Fruit fly (Drosophila melanogaster) whole organism, prepupa: ENCODE data around the gene CG18744.

ENCODE experiments used
- Blimp-1 ChIP-seq: fragments of 200-800 bp; sonication (Bioruptor generic); optimal IDR thresholded peaks from 3 replicates; lab custom pipeline; 2017; ENCODE audit warnings: missing biosample characterization, missing genetic modification characterization, mild to moderate bottlenecking, moderate library complexity, missing genetic modification reagents
- CG10631 ChIP-seq: fragments of 200-800 bp; sonication (Bioruptor generic); optimal IDR thresholded peaks from 2 replicates; lab custom pipeline; 2016; ENCODE audit warnings: missing biosample characterization, missing genetic modification characterization
- CG10669 ChIP-seq: fragments of 200-800 bp; sonication (Bioruptor generic); optimal IDR thresholded peaks from 3 replicates; lab custom pipeline; 2018; ENCODE audit warnings: missing biosample characterization, mild to moderate bottlenecking, missing genetic modification characterization, moderate library complexity
- CG11294 ChIP-seq: fragments of 200-800 bp; sonication (Bioruptor generic); IDR thresholded peaks from 2 replicates; pipeline ENCODE4 v1.3.6; 2022; ENCODE audit warnings: missing biosample characterization, missing genetic modification characterization
- CG11762 ChIP-seq: fragments of 200-800 bp; sonication (Bioruptor generic); optimal IDR thresholded peaks from 3 replicates; lab custom pipeline; 2016; ENCODE audit warnings: missing biosample characterization, missing genetic modification characterization; ENCODE audit not compliant: insufficient read depth
- CG1621 ChIP-seq: fragments of 200-800 bp; sonication (Bioruptor generic); optimal IDR thresholded peaks from 3 replicates; lab custom pipeline; 2018; ENCODE audit warnings: missing biosample characterization, mild to moderate bottlenecking, missing genetic modification characterization
- CG16779 ChIP-seq: fragments of 200-800 bp; sonication (Bioruptor generic); optimal IDR thresholded peaks from 3 replicates; lab custom pipeline; 2017; ENCODE audit warnings: missing biosample characterization, mild to moderate bottlenecking, missing genetic modification characterization
- CG3032 ChIP-seq: fragments of 200-800 bp; optimal IDR thresholded peaks from 2 replicates; lab custom pipeline; 2019; ENCODE audit warnings: missing biosample characterization, mild to moderate bottlenecking, missing genetic modification characterization, moderate library complexity
- CG34406 ChIP-seq: fragments of 200-800 bp; sonication (Bioruptor generic); optimal IDR thresholded peaks from 3 replicates; lab custom pipeline; 2016; ENCODE audit warnings: missing biosample characterization, missing genetic modification characterization
- CG3919 ChIP-seq: fragments of 200-800 bp; sonication (Bioruptor generic); optimal IDR thresholded peaks from 3 replicates; lab custom pipeline; 2016; ENCODE audit warnings: missing biosample characterization, missing genetic modification characterization
- CG6163 ChIP-seq: fragments of 200-800 bp; sonication (Bioruptor generic); IDR thresholded peaks from 3 replicates; pipeline ENCODE4 v1.3.6; 2022; ENCODE audit warnings: missing biosample characterization, missing genetic modification characterization
- CG6276 ChIP-seq: fragments of 200-800 bp; sonication (Bioruptor generic); optimal IDR thresholded peaks from 2 replicates; lab custom pipeline; 2017; ENCODE audit warnings: missing biosample characterization, mild to moderate bottlenecking, missing genetic modification characterization
- CG6792 ChIP-seq: fragments of 200-800 bp; sonication (Bioruptor generic); optimal IDR thresholded peaks from 3 replicates; lab custom pipeline; 2016; ENCODE audit warnings: missing biosample characterization, missing genetic modification characterization
- CG6808 ChIP-seq: fragments of 200-800 bp; sonication (Bioruptor generic); optimal IDR thresholded peaks from 3 replicates; lab custom pipeline; 2017; ENCODE audit warnings: missing biosample characterization, missing genetic modification characterization, mild to moderate bottlenecking, moderate library complexity, missing genetic modification reagents
- CG6854 ChIP-seq: fragments of 200-800 bp; sonication (Bioruptor generic); optimal IDR thresholded peaks from 2 replicates; lab custom pipeline; 2017; ENCODE audit warnings: missing biosample characterization, mild to moderate bottlenecking, missing genetic modification characterization
- CG7368 ChIP-seq: fragments of 200-800 bp; sonication (Bioruptor generic); optimal IDR thresholded peaks from 3 replicates; lab custom pipeline; 2016; ENCODE audit warnings: missing biosample characterization, missing genetic modification characterization
- CG8119 ChIP-seq: fragments of 200-800 bp; sonication (Bioruptor generic); IDR thresholded peaks from 3 replicates; pipeline ENCODE4 v1.3.6; 2022; ENCODE audit warnings: missing biosample characterization, missing genetic modification characterization
- CG8319 ChIP-seq: fragments of 200-800 bp; sonication (Bioruptor generic); optimal IDR thresholded peaks from 3 replicates; lab custom pipeline; 2016; ENCODE audit warnings: missing biosample characterization, missing genetic modification characterization
- CG8632 ChIP-seq: fragments of 200-800 bp; sonication (Bioruptor generic); optimal IDR thresholded peaks from 3 replicates; lab custom pipeline; 2016; ENCODE audit warnings: missing biosample characterization, missing genetic modification characterization
- CG9139 ChIP-seq: fragments of 200-800 bp; sonication (Bioruptor generic); optimal IDR thresholded peaks from 3 replicates; lab custom pipeline; 2017; ENCODE audit warnings: missing biosample characterization, mild to moderate bottlenecking, missing genetic modification characterization
- Eip75B ChIP-seq: fragments of 200-800 bp; sonication (Bioruptor generic); optimal IDR thresholded peaks from 3 replicates; lab custom pipeline; 2016; ENCODE audit warnings: missing biosample characterization, missing genetic modification characterization
- Eip78C ChIP-seq: fragments of 200-800 bp; sonication (Bioruptor generic); peaks from one replicate; lab custom pipeline; 2016; ENCODE audit warnings: missing biosample characterization, missing genetic modification characterization
- Eip93F ChIP-seq: fragments of 200-800 bp; sonication (Bioruptor generic); optimal IDR thresholded peaks from 2 replicates; lab custom pipeline; 2016; ENCODE audit warnings: missing biosample characterization, mild to moderate bottlenecking, missing genetic modification characterization
- Ets21C ChIP-seq: fragments of 200-800 bp; sonication (Bioruptor generic); optimal IDR thresholded peaks from 3 replicates; lab custom pipeline; 2016; ENCODE audit warnings: missing biosample characterization, missing genetic modification characterization
- Ets96B ChIP-seq: fragments of 200-800 bp; optimal IDR thresholded peaks from 2 replicates; lab custom pipeline; 2019; ENCODE audit warnings: missing biosample characterization, mild to moderate bottlenecking, missing genetic modification characterization, moderate library complexity
- Hr38 ChIP-seq: sonication (Bioruptor generic); optimal IDR thresholded peaks from 2 replicates; lab custom pipeline; 2016; ENCODE audit warnings: missing biosample characterization, missing genetic modification characterization
- Hr4 ChIP-seq: fragments of 200-800 bp; sonication (Bioruptor generic); optimal IDR thresholded peaks from 3 replicates; lab custom pipeline; 2016; ENCODE audit warnings: missing biosample characterization, missing genetic modification characterization
- Lpt ChIP-seq: fragments of 200-800 bp; sonication (Bioruptor generic); optimal IDR thresholded peaks from 3 replicates; lab custom pipeline; 2016; ENCODE audit warnings: missing biosample characterization, missing genetic modification characterization
- Met ChIP-seq: fragments of 200-800 bp; sonication (Bioruptor generic); optimal IDR thresholded peaks from 3 replicates; lab custom pipeline; 2016; ENCODE audit warnings: missing biosample characterization, missing genetic modification characterization
- Smox ChIP-seq: fragments of 200-800 bp; sonication (Bioruptor generic); optimal IDR thresholded peaks from 3 replicates; lab custom pipeline; 2016; ENCODE audit warnings: missing biosample characterization, missing genetic modification characterization
- Sox102F ChIP-seq: fragments of 200-800 bp; sonication (Bioruptor generic); optimal IDR thresholded peaks from 2 replicates; lab custom pipeline; 2016; ENCODE audit warnings: missing biosample characterization, mild to moderate bottlenecking, missing genetic modification characterization
- Sox14 ChIP-seq: fragments of 200-800 bp; sonication (Bioruptor generic); optimal IDR thresholded peaks from 3 replicates; lab custom pipeline; 2016; ENCODE audit warnings: missing biosample characterization, missing genetic modification characterization
- Sox15 ChIP-seq: fragments of 200-800 bp; sonication (Bioruptor generic); optimal IDR thresholded peaks from 3 replicates; lab custom pipeline; 2016; ENCODE audit warnings: missing biosample characterization, missing genetic modification characterization
- achi ChIP-seq: fragments of 200-800 bp; sonication (Bioruptor generic); optimal IDR thresholded peaks from 3 replicates; lab custom pipeline; 2016; ENCODE audit warnings: missing biosample characterization, missing genetic modification characterization
- acj6 ChIP-seq: fragments of 200-800 bp; sonication (Bioruptor generic); optimal IDR thresholded peaks from 3 replicates; lab custom pipeline; 2016; ENCODE audit warnings: missing biosample characterization, missing genetic modification characterization
- cyc ChIP-seq: fragments of 200-800 bp; sonication (Bioruptor generic); optimal IDR thresholded peaks from 3 replicates; lab custom pipeline; 2016; ENCODE audit warnings: missing biosample characterization, missing genetic modification characterization
- dac ChIP-seq: fragments of 200-800 bp; sonication (Bioruptor generic); optimal IDR thresholded peaks from 2 replicates; lab custom pipeline; 2017; ENCODE audit warnings: missing biosample characterization, mild to moderate bottlenecking, missing genetic modification characterization
- dsx ChIP-seq: fragments of 200-800 bp; optimal IDR thresholded peaks from 3 replicates; lab custom pipeline; 2019; ENCODE audit warnings: missing biosample characterization, mild to moderate bottlenecking, missing genetic modification characterization, moderate library complexity; ENCODE audit not compliant: poor library complexity, severe bottlenecking
- eg ChIP-seq: fragments of 200-800 bp; sonication (Bioruptor generic); IDR thresholded peaks from 3 replicates; pipeline ENCODE4 v1.3.6; 2022; ENCODE audit warnings: missing biosample characterization, missing genetic modification characterization
- esn ChIP-seq: fragments of 200-800 bp; sonication (Bioruptor generic); optimal IDR thresholded peaks from 2 replicates; lab custom pipeline; 2016; ENCODE audit warnings: missing biosample characterization, mild to moderate bottlenecking, missing genetic modification characterization, moderate library complexity
- fd59A ChIP-seq: fragments of 200-800 bp; sonication (Bioruptor generic); optimal IDR thresholded peaks from 2 replicates; lab custom pipeline; 2017; ENCODE audit warnings: missing biosample characterization, mild to moderate bottlenecking, missing genetic modification characterization, missing genetic modification reagents
- fd85E ChIP-seq: fragments of 200-800 bp; sonication (Bioruptor generic); optimal IDR thresholded peaks from 3 replicates; lab custom pipeline; 2016; ENCODE audit warnings: missing biosample characterization, missing genetic modification characterization
- fkh ChIP-seq: fragments of 200-800 bp; sonication (Bioruptor generic); optimal IDR thresholded peaks from 3 replicates; lab custom pipeline; 2017; ENCODE audit warnings: missing biosample characterization, mild to moderate bottlenecking, missing genetic modification characterization, moderate library complexity
- pdm3 ChIP-seq: fragments of 200-800 bp; sonication (Bioruptor generic); optimal IDR thresholded peaks from 3 replicates; lab custom pipeline; 2016; ENCODE audit warnings: missing biosample characterization, missing genetic modification characterization
- salr ChIP-seq, 2 experiments: fragments of 200-800 bp; sonication (Bioruptor generic); optimal IDR thresholded peaks; 3 replicates each; lab custom pipeline; 2016 to 2018; ENCODE audit warnings: missing biosample characterization in 2 of 2, missing genetic modification characterization in 2 of 2, mild to moderate bottlenecking in 1 of 2
- spab ChIP-seq: fragments of 200-800 bp; sonication (Bioruptor generic); optimal IDR thresholded peaks from 2 replicates; lab custom pipeline; 2017; ENCODE audit warnings: missing biosample characterization, mild to moderate bottlenecking, missing genetic modification characterization, missing genetic modification reagents
- svp ChIP-seq: fragments of 200-800 bp; sonication (Bioruptor generic); peaks from one replicate; lab custom pipeline; 2016; ENCODE audit warnings: missing biosample characterization, missing genetic modification characterization
- topi ChIP-seq: fragments of 200-800 bp; sonication (Bioruptor generic); optimal IDR thresholded peaks from 3 replicates; lab custom pipeline; 2016; ENCODE audit warnings: missing biosample characterization, missing genetic modification characterization
- vri ChIP-seq: fragments of 200-800 bp; sonication (Bioruptor generic); optimal IDR thresholded peaks from 3 replicates; lab custom pipeline; 2016; ENCODE audit warnings: missing biosample characterization, mild to moderate bottlenecking, missing genetic modification characterization

CG18744 gene

dm6 chr3R:7798525-7798924 is at the start of gene CG18744:
Gene CG18744 (minus strand): TSS chr3R:7798771.
- no peak for TF ChIP-seq dsx
- peak; percentile 61 for TF ChIP-seq svp (GFP tag; lab: Kevin White, UChicago)
- TF ChIP-seq acj6 (GFP tag; lab: Kevin White, UChicago), result no peak
- TF ChIP-seq CG16779 (tag; lab: Kevin White, UChicago), result no peak
- no peak for TF ChIP-seq eg (GFP tag; lab: Robert Waterston, UW)
- peak; percentile 16 for TF ChIP-seq vri (GFP tag; lab: Kevin White, UChicago)
- TF ChIP-seq achi (GFP tag; lab: Kevin White, UChicago), result no peak
- TF ChIP-seq CG6808 (GFP tag; lab: Kevin White, UChicago), result no peak
- TF ChIP-seq, all 60 proteins: peak for 2

dm6 chr3R:7821559-7821958 is 23.0 kb upstream of the CG18744 start:
- TF ChIP-seq fkh (GFP tag; lab: Kevin White, UChicago) (no peak), CG6792 (no peak), Hr38 (GFP tag; lab: Kevin White, UChicago) (no peak), CG7368 (no peak), CG9139 (GFP tag; lab: Kevin White, UChicago) (no peak), CG1621 (tag; lab: Kevin White, UChicago) (no peak), CG3032 (tag; lab: Kevin White, UChicago) (no peak), Sox102F (no peak), CG10669 (GFP tag; lab: Kevin White, UChicago) (peak; percentile 22), Lpt (no peak), CG11294 (GFP tag; lab: Robert Waterston, UW) (no peak; the same call in 1 of the 2 replicates), esn (GFP tag; lab: Kevin White, UChicago) (no peak), eg (GFP tag; lab: Robert Waterston, UW) (peak; percentile 54; the same call in 2 of the 3 replicates), Sox14 (GFP tag; lab: Kevin White, UChicago) (no peak), Blimp-1 (GFP tag; lab: Kevin White, UChicago) (no peak), spab (GFP tag; lab: Kevin White, UChicago) (no peak), dsx (no peak), acj6 (GFP tag; lab: Kevin White, UChicago) (peak; percentile 18), CG8319 (GFP tag; lab: Kevin White, UChicago) (no peak), cyc (GFP tag; lab: Kevin White, UChicago) (no peak), Met (GFP tag; lab: Kevin White, UChicago) (peak; percentile 14), Eip75B (GFP tag; lab: Kevin White, UChicago) (peak; percentile 8), vri (GFP tag; lab: Kevin White, UChicago) (no peak), Ets21C (GFP tag; lab: Kevin White, UChicago) (no peak), CG6276 (no peak), CG8632 (no peak), Smox (GFP tag; lab: Kevin White, UChicago) (peak; percentile 28), CG3919 (peak; percentile 8), CG10631 (peak; percentile 40), svp (GFP tag; lab: Kevin White, UChicago) (peak; percentile 50), dac (GFP tag; lab: Kevin White, UChicago) (no peak), CG6808 (GFP tag; lab: Kevin White, UChicago) (no peak), CG16779 (tag; lab: Kevin White, UChicago) (no peak), CG6163 (GFP tag; lab: Robert Waterston, UW) (no peak; the same call in 2 of the 3 replicates), pdm3 (GFP tag; lab: Kevin White, UChicago) (peak; percentile 40), CG6854 (GFP tag; lab: Kevin White, UChicago) (no peak), CG11762 (GFP tag; lab: Kevin White, UChicago) (no peak), Eip93F (GFP tag; lab: Kevin White, UChicago) (no peak), Ets96B (tag; lab: Kevin White, UChicago) (no peak), salr (GFP tag; optimal IDR thresholded peaks at IDR 0.05; lab: Kevin White, UChicago) (no peak), CG34406 (GFP tag; lab: Kevin White, UChicago) (no peak), CG8119 (GFP tag; lab: Robert Waterston, UW) (no peak), fd59A (peak; percentile 4), topi (GFP tag; lab: Kevin White, UChicago) (no peak), Eip78C (peak; percentile 68), fd85E (GFP tag; lab: Kevin White, UChicago) (no peak), Sox15 (GFP tag; lab: Kevin White, UChicago) (no peak), achi (GFP tag; lab: Kevin White, UChicago) (peak; percentile 6), Hr4 (peak; percentile 44)
